Worm (Caenorhabditis elegans) whole organism, L4 larva: Measurements from ENCODE around the gene dhs-14.

Experiments
- D1046.2 ChIP-seq: fragments of 200-800 bp; sonication (Bioruptor generic); IDR thresholded peaks from 2 replicates; pipeline ENCODE4 v1.3.6; 2022; ENCODE audit warnings: missing genetic modification characterization, missing compliant biosample characterization
- F26F4.8 ChIP-seq: fragments of 200-800 bp; sonication (Bioruptor generic); conservative IDR thresholded peaks from 2 replicates; pipeline ENCODE4 v1.3.6; 2022; ENCODE audit warnings: missing genetic modification characterization, missing compliant biosample characterization
- F37D6.2 ChIP-seq: sonication (generic microtip); optimal IDR thresholded peaks from 2 replicates; lab custom pipeline; 2016; ENCODE audit warnings: mild to moderate bottlenecking, missing genetic modification characterization, missing compliant biosample characterization
- T20F7.1 ChIP-seq: fragments of 200-800 bp; sonication (Bioruptor generic); optimal IDR thresholded peaks from 2 replicates; lab custom pipeline; 2018; ENCODE audit warnings: mild to moderate bottlenecking, missing genetic modification characterization, missing compliant biosample characterization
- T26A8.4 ChIP-seq: fragments of 200-800 bp; sonication (Bioruptor generic); IDR thresholded peaks from 2 replicates; pipeline ENCODE4 v1.3.6; 2022; ENCODE audit warnings: missing genetic modification characterization, missing compliant biosample characterization
- Y48G9A.11 ChIP-seq: fragments of 200-800 bp; sonication (Bioruptor generic); IDR thresholded peaks from 2 replicates; pipeline ENCODE4 v1.3.6; 2022; ENCODE audit warnings: missing genetic modification reagents, missing genetic modification characterization, missing compliant biosample characterization
- ama-1 ChIP-seq: fragments of 150-350 bp; optimal IDR thresholded peaks from 2 replicates; lab custom pipeline; 2014; ENCODE audit warnings: inconsistent platforms, mixed read lengths
- daf-12 ChIP-seq: fragments of 150-350 bp; optimal IDR thresholded peaks from 2 replicates; lab custom pipeline; 2014; ENCODE audit warnings: missing biosample characterization, missing genetic modification reagents, missing genetic modification characterization
- egl-43 ChIP-seq: fragments of 200-800 bp; sonication (Bioruptor generic); IDR thresholded peaks from 2 replicates; pipeline ENCODE4 v1.3.6; 2022; ENCODE audit warnings: missing genetic modification reagents, missing genetic modification characterization, missing compliant biosample characterization
- mxl-2 ChIP-seq: fragments of 200-800 bp; sonication (Bioruptor generic); conservative IDR thresholded peaks from 2 replicates; pipeline ENCODE4 v1.3.6; 2022; ENCODE audit warnings: missing genetic modification reagents, missing genetic modification characterization, missing compliant biosample characterization
- nhr-10 ChIP-seq: fragments of 150-350 bp; optimal IDR thresholded peaks from 2 replicates; lab custom pipeline; 2014; ENCODE audit warnings: missing biosample characterization, missing genetic modification characterization
- nhr-77 ChIP-seq: fragments of 150-350 bp; optimal IDR thresholded peaks from 2 replicates; lab custom pipeline; 2014; ENCODE audit warnings: missing biosample characterization, missing genetic modification characterization
- php-3 ChIP-seq: fragments of 200-800 bp; sonication (Bioruptor generic); IDR thresholded peaks from 2 replicates; pipeline ENCODE4 v1.3.6; 2022; ENCODE audit warnings: missing genetic modification reagents, missing genetic modification characterization, missing compliant biosample characterization
- sdz-12 ChIP-seq: fragments of 200-800 bp; sonication (Bioruptor generic); optimal IDR thresholded peaks from 2 replicates; lab custom pipeline; 2018; ENCODE audit warnings: mild to moderate bottlenecking, missing genetic modification characterization, missing compliant biosample characterization
- set-16 ChIP-seq: fragments of 200-800 bp; sonication (Bioruptor generic); IDR thresholded peaks from 2 replicates; pipeline ENCODE4 v1.3.6; 2022; ENCODE audit warnings: missing genetic modification reagents, missing genetic modification characterization, missing compliant biosample characterization
- zip-2 ChIP-seq: fragments of 150-350 bp; optimal IDR thresholded peaks from 2 replicates; lab custom pipeline; 2014; ENCODE audit warnings: missing biosample characterization, missing genetic modification characterization
- ztf-11 ChIP-seq: fragments of 150-350 bp; optimal IDR thresholded peaks from 2 replicates; lab custom pipeline; 2014; ENCODE audit warnings: missing biosample characterization, missing genetic modification characterization

The dhs-14 gene

DNA sequence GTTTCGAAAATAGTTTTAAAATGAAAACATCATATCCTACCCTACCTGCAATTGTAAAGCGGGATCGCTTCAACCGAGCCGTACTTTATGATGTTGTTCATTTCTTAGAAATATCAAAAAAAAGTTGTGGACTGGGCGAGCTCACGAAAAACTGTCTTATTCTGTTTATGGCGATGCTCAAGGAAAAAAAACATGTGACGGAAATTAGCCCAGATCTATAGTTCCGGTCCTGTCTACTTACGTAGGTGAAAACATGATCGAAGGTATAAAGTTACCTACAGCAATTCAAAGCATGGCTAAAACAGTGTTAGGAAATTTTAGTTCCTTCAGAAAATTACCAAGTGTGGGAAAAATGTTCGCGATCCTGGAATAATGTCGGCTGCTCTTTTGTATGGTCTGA is 44.2 kb downstream of the dhs-14 start, which contains the start of gene srt-27:
srt-27 (minus strand) TSS at position 101 of the 400 bp plus-strand sequence.
- no peak for TF ChIP-seq php-3 (GFP tag; lab: Robert Waterston, UW)
- no peak for TF ChIP-seq T20F7.1 (GFP tag; lab: Kevin White, UChicago)
- no peak for TF ChIP-seq F37D6.2 (tag; lab: Kevin White, UChicago)
- TF ChIP-seq egl-43: no peak
- no peak for TF ChIP-seq Y48G9A.11 (GFP tag; lab: Robert Waterston, UW)
- TF ChIP-seq sdz-12: no peak
- no peak for TF ChIP-seq T26A8.4
- TF ChIP-seq nhr-77 (tag; lab: Kevin White, UChicago): no peak
- no peak for TF ChIP-seq ztf-11
- TF ChIP-seq ama-1 (lab: Kevin White, UChicago): no peak
- no peak for TF ChIP-seq daf-12 (tag; lab: Kevin White, UChicago)

DNA sequence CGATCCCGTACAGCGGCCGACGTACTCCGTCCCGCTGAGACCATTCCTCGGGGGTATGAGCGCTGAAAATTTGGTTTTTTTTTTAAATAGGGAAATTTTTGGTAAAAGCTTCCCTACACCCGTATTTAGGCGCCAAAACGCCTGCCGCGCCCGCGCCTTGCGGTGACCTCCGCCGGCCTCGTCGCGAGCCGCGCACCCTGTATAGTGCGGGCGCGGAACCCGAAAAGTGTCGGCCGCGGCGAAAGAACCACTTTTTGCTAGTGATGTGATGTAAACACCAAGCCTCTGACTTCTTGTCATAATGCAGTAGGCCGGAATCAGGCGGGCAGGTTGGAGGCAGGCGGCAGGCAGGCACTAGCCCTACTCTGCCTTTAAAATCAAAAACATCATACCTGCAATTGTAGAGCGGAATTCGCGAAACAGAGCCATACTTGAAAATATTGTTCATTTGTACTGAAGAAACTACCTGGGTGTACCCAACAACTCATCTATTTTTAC is 46.3 kb downstream of the dhs-14 start, which contains the start of gene srt-29:
srt-29 (minus strand) TSS at position 448 of the 498 bp plus-strand sequence.
- TF ChIP-seq mxl-2 (GFP tag; lab: Robert Waterston, UW) (0 out of 2 replicates have a peak, but pooled peaks have one; percentile 15), set-16 (GFP tag; lab: Robert Waterston, UW) (peak; percentile 93), F26F4.8 (GFP tag; lab: Robert Waterston, UW) (no peak), nhr-10 (tag; lab: Kevin White, UChicago) (no peak), egl-43 (peak; percentile 55; the same call in 1 of the 2 replicates), D1046.2 (GFP tag; lab: Robert Waterston, UW) (no peak)

ce11 chrV:2716933-2717332 is 48.1 kb downstream of the dhs-14 start:
- TF ChIP-seq set-16 (GFP tag; lab: Robert Waterston, UW) (peak; percentile 80), zip-2 (tag; lab: Kevin White, UChicago) (no peak)
